Worm (Caenorhabditis elegans): ENCODE measurements around the gene sri-29.

The sri-29 gene

DNA sequence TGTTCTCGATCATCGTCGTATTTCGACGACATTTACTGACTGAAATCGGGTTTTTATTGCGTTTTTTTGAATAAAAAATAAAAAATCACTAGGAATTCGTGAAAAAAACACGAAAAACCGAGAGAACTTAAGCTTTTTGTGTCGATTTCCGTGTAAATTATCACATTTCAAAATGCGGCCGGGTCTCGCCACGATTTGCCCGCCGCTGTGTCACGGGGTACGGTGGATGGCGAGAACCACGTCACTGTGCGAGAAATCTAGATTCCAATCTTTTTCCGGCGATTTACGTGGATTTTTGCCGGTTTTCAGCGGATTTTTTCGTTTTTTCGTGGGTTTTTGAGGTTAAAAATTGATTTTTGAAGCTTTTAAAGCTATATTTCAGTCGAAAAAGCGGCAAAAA is 32.8 kb downstream of the sri-29 start, which contains the start of gene Y25C1A.8 (continued):
- TF ChIP-seq mdl-1 (tag; optimal IDR thresholded peaks at IDR 0.05) (no peak), nhr-76 (tag; optimal IDR thresholded peaks at IDR 0.05) (no peak), ceh-28 (tag; optimal IDR thresholded peaks at IDR 0.05) (peak; percentile 86), tbx-2 (tag; optimal IDR thresholded peaks at IDR 0.05) (peak; percentile 87), ama-1 (optimal IDR thresholded peaks at IDR 0.05) (peak; percentile 20), nhr-77 (tag; optimal IDR thresholded peaks at IDR 0.05) (peak; percentile 41), nhr-28 (tag; optimal IDR thresholded peaks at IDR 0.05) (no peak), nhr-25 (tag; optimal IDR thresholded peaks at IDR 0.05) (peak; percentile 80), ceh-16 (tag; optimal IDR thresholded peaks at IDR 0.05) (no peak), elt-2 (tag; optimal IDR thresholded peaks at IDR 0.05) (peak; percentile 75), mml-1 (tag; optimal IDR thresholded peaks at IDR 0.05) (no peak), lsy-12 (tag; optimal IDR thresholded peaks at IDR 0.05) (peak; percentile 90), ceh-9 (tag; optimal IDR thresholded peaks at IDR 0.05) (no peak), unc-62 (GFP tag; optimal IDR thresholded peaks at IDR 0.05) (no peak), pha-4 (tag; optimal IDR thresholded peaks at IDR 0.05) (peak; percentile 88), egl-5 (tag; optimal IDR thresholded peaks at IDR 0.05) (peak; percentile 87), hmg-11 (tag; optimal IDR thresholded peaks at IDR 0.05) (peak; percentile 91), aly-2 (tag; optimal IDR thresholded peaks at IDR 0.05) (peak; percentile 82), eor-1 (tag; optimal IDR thresholded peaks at IDR 0.05) (no peak), lin-15B (tag; optimal IDR thresholded peaks at IDR 0.05) (peak; percentile 76), elt-3 (tag; optimal IDR thresholded peaks at IDR 0.05) (peak in 1 of 3 experiments; percentile 32)

DNA sequence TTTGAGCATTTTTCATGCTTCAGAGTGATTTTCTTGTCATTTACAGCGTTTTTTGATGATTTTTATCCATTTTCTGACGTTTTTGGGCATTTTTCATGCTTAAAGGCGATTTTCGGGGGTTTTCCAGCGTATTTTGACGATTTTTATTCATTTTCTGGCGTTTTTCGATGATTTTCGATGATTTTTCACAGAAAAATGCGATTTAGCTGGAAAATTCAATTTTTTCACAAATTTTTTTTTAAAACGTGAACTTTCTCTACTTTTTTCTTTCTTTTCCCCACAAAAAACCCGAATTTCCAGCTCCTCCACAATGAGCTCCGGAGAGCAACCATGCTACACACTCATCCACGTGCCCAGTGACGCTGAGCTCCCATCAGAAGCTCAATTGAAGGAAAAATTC is 34.4 kb downstream of the sri-29 start, which contains the start of gene copb-1:
Gene copb-1, plus strand, starts transcription at position 301 of the 400 bp plus-strand sequence.
- TF ChIP-seq ceh-9 (tag; optimal IDR thresholded peaks at IDR 0.05) (no peak), daf-12 (tag; optimal IDR thresholded peaks at IDR 0.05) (no peak), nhr-43 (tag; optimal IDR thresholded peaks at IDR 0.05; ENCODE audit: poor library complexity, severe bottlenecking) (no peak), ceh-28 (tag; optimal IDR thresholded peaks at IDR 0.05) (no peak)

DNA sequence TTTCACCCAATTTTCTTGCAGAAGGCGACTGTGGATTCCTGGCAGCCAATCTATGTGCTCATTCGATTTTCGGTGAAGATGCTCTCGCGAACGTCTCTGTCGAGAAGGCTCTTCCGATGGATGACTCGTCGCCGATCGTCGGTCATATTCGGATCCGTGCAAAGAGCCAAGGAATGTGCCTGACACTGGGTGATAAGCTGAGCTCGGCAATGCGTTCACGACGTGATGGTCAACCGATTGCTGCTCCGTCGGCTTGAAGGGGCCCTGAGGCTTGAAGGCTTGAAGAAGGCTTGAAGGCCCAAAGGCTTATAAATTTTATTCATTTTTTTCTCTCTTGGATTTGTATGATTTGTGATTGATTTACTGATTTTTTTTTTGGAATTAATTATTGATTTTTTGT is 43.0 kb downstream of the sri-29 start:
- no peak for TF ChIP-seq nhr-12 (tag; optimal IDR thresholded peaks at IDR 0.05)

DNA sequence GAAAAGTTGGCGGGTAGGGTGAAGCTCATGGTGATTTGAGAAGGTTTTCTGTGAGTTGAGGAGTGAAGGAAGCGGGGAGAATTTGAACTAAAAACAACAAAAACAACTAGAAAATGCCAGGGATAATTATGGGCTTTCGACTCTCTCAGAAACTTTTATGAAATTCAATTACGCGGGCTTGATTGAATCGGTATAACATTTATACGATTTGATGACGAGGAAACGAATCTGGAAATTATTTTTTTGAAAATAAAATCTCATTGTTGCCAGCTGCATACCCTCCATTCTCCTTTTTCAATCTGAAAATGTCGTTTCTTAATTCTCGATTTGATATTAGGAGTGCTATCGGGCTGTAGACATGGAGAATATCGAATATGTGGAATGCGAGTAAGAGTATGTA is 47.1 kb downstream of the sri-29 start, which contains the start of gene srg-21:
Gene srg-21, minus strand, starts transcription at position 101 of the 400 bp plus-strand sequence.
- TF ChIP-seq ztf-4 (tag; optimal IDR thresholded peaks at IDR 0.05) (no peak), ZK546.5 (tag; optimal IDR thresholded peaks at IDR 0.05) (no peak), ztf-11 (tag; optimal IDR thresholded peaks at IDR 0.05) (no peak), skn-1 (tag; optimal IDR thresholded peaks at IDR 0.05) (no peak), ceh-82 (tag; optimal IDR thresholded peaks at IDR 0.05) (no peak), pha-4 (tag; optimal IDR thresholded peaks at IDR 0.05) (no peak), fkh-10 (GFP tag; optimal IDR thresholded peaks at IDR 0.05) (no peak), nhr-23 (tag; optimal IDR thresholded peaks at IDR 0.05) (no peak), ceh-9 (tag; optimal IDR thresholded peaks at IDR 0.05) (no peak), ama-1 (optimal IDR thresholded peaks at IDR 0.05) (no peak), lin-15B (tag; optimal IDR thresholded peaks at IDR 0.05) (no peak)

DNA sequence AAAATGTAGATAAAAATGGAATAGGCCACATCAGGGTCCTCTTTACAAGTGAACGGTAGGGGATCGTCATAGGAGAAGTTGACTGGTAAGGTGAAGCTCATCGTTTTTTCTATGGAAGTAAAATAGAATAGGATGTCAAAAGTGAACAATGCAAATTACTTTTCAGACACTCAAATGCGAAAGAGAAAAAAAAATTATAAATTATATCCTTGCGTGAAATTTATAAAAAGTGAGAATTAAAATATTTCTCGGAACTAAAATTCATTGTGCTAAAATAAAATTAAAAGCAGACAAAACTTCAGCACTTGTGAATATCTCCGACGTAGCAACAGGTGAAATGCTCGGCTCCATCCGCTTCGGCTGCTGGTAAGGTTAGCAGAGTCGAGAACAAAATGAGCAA is 49.2 kb downstream of the sri-29 start, which contains the start of gene srg-22:
Gene srg-22, minus strand, starts transcription at position 101 of the 400 bp plus-strand sequence.
- TF ChIP-seq nhr-28 (tag; optimal IDR thresholded peaks at IDR 0.05) (no peak), mml-1 (tag; optimal IDR thresholded peaks at IDR 0.05) (no peak), nhr-67 (tag; optimal IDR thresholded peaks at IDR 0.05) (no peak), nhr-237 (tag; optimal IDR thresholded peaks at IDR 0.05) (no peak), egl-5 (tag; optimal IDR thresholded peaks at IDR 0.05) (no peak)

All from whole organism, L3 larva.